Fruit fly (Drosophila melanogaster): ENCODE data around the gene CG6885.

The CG6885 gene

DNA sequence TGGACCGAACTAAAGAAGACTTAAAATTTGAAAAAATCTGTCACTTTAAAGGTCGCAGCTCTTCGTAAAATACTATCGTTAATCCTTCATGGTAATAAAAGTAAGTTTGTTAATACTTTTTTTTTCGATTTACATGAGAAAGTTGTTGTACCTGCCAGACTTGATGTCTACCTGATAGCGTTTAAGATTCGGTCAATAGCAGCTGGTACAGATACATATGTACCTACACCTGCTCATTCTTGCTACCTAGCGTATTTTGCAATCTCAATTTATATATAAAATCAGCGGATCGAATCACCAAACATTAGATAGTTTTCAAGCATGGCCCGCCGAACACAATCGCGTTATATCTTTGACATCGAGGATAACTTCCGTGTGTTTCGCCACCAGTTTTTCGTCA is at the start of gene CG6885:
TSS of gene CG6885 (plus strand) at position 301 of the 400 bp plus-strand sequence.
- no peak for TF ChIP-seq CG6854 (GFP tag; optimal IDR thresholded peaks at IDR 0.05)
- no peak for TF ChIP-seq fd59A (GFP tag; optimal IDR thresholded peaks at IDR 0.05)
- no peak for TF ChIP-seq dsx (GFP tag; optimal IDR thresholded peaks at IDR 0.05; ENCODE audit: poor library complexity, severe bottlenecking)
- no peak for TF ChIP-seq Lpt (GFP tag; optimal IDR thresholded peaks at IDR 0.05)
- no peak for TF ChIP-seq CG3032 (tag; optimal IDR thresholded peaks at IDR 0.05)
- no peak for TF ChIP-seq CG8319 (GFP tag; optimal IDR thresholded peaks at IDR 0.05)

- TF ChIP-seq Eip78C (GFP tag) = no peak
- no peak for TF ChIP-seq svp (GFP tag)
- TF ChIP-seq CG11294 (GFP tag; IDR thresholded peaks at IDR 0.05) = no peak
- no peak for TF ChIP-seq Hr38 (GFP tag; optimal IDR thresholded peaks at IDR 0.05)
- no peak for TF ChIP-seq CG1621 (tag; optimal IDR thresholded peaks at IDR 0.05)
- no peak for TF ChIP-seq CG6854 (GFP tag; optimal IDR thresholded peaks at IDR 0.05)
- TF ChIP-seq eg (GFP tag; IDR thresholded peaks at IDR 0.05) = no peak
- no peak for TF ChIP-seq CG16779 (tag; optimal IDR thresholded peaks at IDR 0.05)
Measured at dm6 chr3L:18698312-18698711, 46.0 kb upstream of the CG6885 start, which contains the start of gene Dic4. Gene Dic4 (minus strand): TSS chr3L:18698412.

- no peak for TF ChIP-seq eg (GFP tag; IDR thresholded peaks at IDR 0.05)
- TF ChIP-seq Ets96B (tag; optimal IDR thresholded peaks at IDR 0.05) = no peak
- TF ChIP-seq Ets21C (GFP tag; optimal IDR thresholded peaks at IDR 0.05) = no peak
- TF ChIP-seq achi (GFP tag; optimal IDR thresholded peaks at IDR 0.05) = no peak
- TF ChIP-seq CG10631 (GFP tag; optimal IDR thresholded peaks at IDR 0.05) = no peak
- TF ChIP-seq CG34406 (GFP tag; optimal IDR thresholded peaks at IDR 0.05) = no peak
- TF ChIP-seq CG6854 (GFP tag; optimal IDR thresholded peaks at IDR 0.05) = no peak
- TF ChIP-seq Blimp-1 (GFP tag; optimal IDR thresholded peaks at IDR 0.05) = no peak
- no peak for TF ChIP-seq CG32006 (GFP tag; optimal IDR thresholded peaks at IDR 0.05)
- TF ChIP-seq Sox15 (GFP tag; optimal IDR thresholded peaks at IDR 0.05) = no peak
Measured at dm6 chr3L:18723172-18723571, 21.1 kb upstream of the CG6885 start, which contains the start of gene CG12477. Gene CG12477 (minus strand): TSS chr3L:18723272.

- TF ChIP-seq eg (GFP tag; IDR thresholded peaks at IDR 0.05) (no peak), spab (GFP tag; optimal IDR thresholded peaks at IDR 0.05) (no peak), Sox15 (GFP tag; optimal IDR thresholded peaks at IDR 0.05) (no peak), CG8119 (GFP tag; IDR thresholded peaks at IDR 0.05) (no peak), Sox102F (GFP tag; optimal IDR thresholded peaks at IDR 0.05) (no peak), CG15336 (GFP tag; IDR thresholded peaks at IDR 0.05) (no peak), fd59A (GFP tag; optimal IDR thresholded peaks at IDR 0.05) (no peak), CG1621 (tag; optimal IDR thresholded peaks at IDR 0.05) (no peak), Smox (GFP tag; optimal IDR thresholded peaks at IDR 0.05) (no peak), Hr38 (GFP tag; optimal IDR thresholded peaks at IDR 0.05) (no peak)
Measured at dm6 chr3L:18742935-18743466, 1.3 kb upstream of the CG6885 start.

dm6 chr3L:18743679-18744078 is 609 bp upstream of the CG6885 start:
- no peak for TF ChIP-seq CG8319 (GFP tag; optimal IDR thresholded peaks at IDR 0.05)
- peak; percentile 38 for TF ChIP-seq Eip78C (GFP tag)

- no peak for TF ChIP-seq CG10669 (GFP tag; optimal IDR thresholded peaks at IDR 0.05)
- peak; percentile 6 for TF ChIP-seq Sox14 (GFP tag; optimal IDR thresholded peaks at IDR 0.05)
Measured at dm6 chr3L:18745647-18746046, 1.4 kb downstream of the CG6885 start, which contains the start of gene MED11. Gene MED11 (plus strand): TSS chr3L:18745856.

dm6 chr3L:18746169-18746568 is 1.9 kb downstream of the CG6885 start:
- TF ChIP-seq Met (GFP tag; optimal IDR thresholded peaks at IDR 0.05) (no peak), CG11902 (GFP tag; optimal IDR thresholded peaks at IDR 0.05) (no peak), Eip93F (GFP tag; optimal IDR thresholded peaks at IDR 0.05) (no peak), topi (GFP tag; optimal IDR thresholded peaks at IDR 0.05) (no peak), Hr39 (GFP tag; optimal IDR thresholded peaks at IDR 0.05) (no peak), CG6854 (GFP tag; optimal IDR thresholded peaks at IDR 0.05) (no peak), CG8119 (GFP tag; IDR thresholded peaks at IDR 0.05) (no peak), Eip75B (GFP tag; optimal IDR thresholded peaks at IDR 0.05) (no peak), CG32006 (GFP tag; optimal IDR thresholded peaks at IDR 0.05) (no peak), CG8319 (GFP tag; optimal IDR thresholded peaks at IDR 0.05) (no peak), OdsH (GFP tag; optimal IDR thresholded peaks at IDR 0.05) (no peak), Sox14 (GFP tag; optimal IDR thresholded peaks at IDR 0.05) (no peak), CG6792 (GFP tag; optimal IDR thresholded peaks at IDR 0.05) (no peak), dac (GFP tag; optimal IDR thresholded peaks at IDR 0.05) (no peak), CG3032 (tag; optimal IDR thresholded peaks at IDR 0.05) (no peak), fd85E (GFP tag; optimal IDR thresholded peaks at IDR 0.05) (no peak), CG11294 (GFP tag; IDR thresholded peaks at IDR 0.05) (no peak), CG11762 (GFP tag; optimal IDR thresholded peaks at IDR 0.05; ENCODE audit: insufficient read depth) (no peak)

Measured in whole organism, prepupa.